Fruit fly (Drosophila melanogaster) whole organism, adult: ENCODE results near the gene CG9555.

Experiments used
- CG1620 ChIP-seq: fragments of 200-800 bp; sonication (Bioruptor generic); optimal IDR thresholded peaks from 2 replicates; lab custom pipeline; 2016; ENCODE audit warnings: missing biosample characterization, missing genetic modification characterization
- CG33017 ChIP-seq: fragments of 200-800 bp; sonication (Bioruptor generic); optimal IDR thresholded peaks from 2 replicates; lab custom pipeline; 2018; ENCODE audit warnings: missing biosample characterization, mild to moderate bottlenecking, missing genetic modification characterization, moderate library complexity
- CG7045 ChIP-seq: fragments of 200-800 bp; sonication (Bioruptor generic); optimal IDR thresholded peaks from 2 replicates; lab custom pipeline; 2017; ENCODE audit warnings: missing biosample characterization, mild to moderate bottlenecking, missing genetic modification characterization
- CG7101 ChIP-seq: fragments of 200-800 bp; sonication (Bioruptor generic); optimal IDR thresholded peaks from 2 replicates; lab custom pipeline; 2018; ENCODE audit warnings: missing biosample characterization, mild to moderate bottlenecking, missing genetic modification characterization, moderate library complexity
- Clk ChIP-seq: fragments of 200-800 bp; sonication (Bioruptor generic); optimal IDR thresholded peaks from 2 replicates; lab custom pipeline; 2017; ENCODE audit warnings: missing biosample characterization, missing genetic modification characterization
- Mnt ChIP-seq: fragments of 200-800 bp; sonication (Bioruptor generic); optimal IDR thresholded peaks from 2 replicates; lab custom pipeline; 2016; ENCODE audit warnings: missing biosample characterization, mild to moderate bottlenecking, missing genetic modification characterization
- bab1 ChIP-seq: fragments of 200-800 bp; sonication (Bioruptor generic); optimal IDR thresholded peaks from 3 replicates; lab custom pipeline; 2019; ENCODE audit warnings: missing biosample characterization, mild to moderate bottlenecking, missing genetic modification characterization, moderate library complexity
- cnc ChIP-seq, 2 experiments: fragments of >200 bp; optimal IDR thresholded peaks; 2 replicates each; lab custom pipeline; 2017
- kay ChIP-seq: fragments of 200-800 bp; sonication (Bioruptor generic); peaks from one replicate; lab custom pipeline; 2016; ENCODE audit warnings: missing biosample characterization, missing genetic modification characterization, borderline replicate concordance
- ovo ChIP-seq: fragments of 200-800 bp; sonication (Bioruptor generic); optimal IDR thresholded peaks from 2 replicates; lab custom pipeline; 2016; ENCODE audit warnings: missing biosample characterization, missing genetic modification characterization
- pad ChIP-seq: fragments of 200-800 bp; sonication (Bioruptor generic); optimal IDR thresholded peaks from 3 replicates; lab custom pipeline; 2017; ENCODE audit warnings: missing biosample characterization, missing genetic modification characterization, mild to moderate bottlenecking, moderate library complexity, missing genetic modification reagents
- tj ChIP-seq: fragments of 200-800 bp; sonication (Bioruptor generic); optimal IDR thresholded peaks from 3 replicates; lab custom pipeline; 2017; ENCODE audit warnings: missing biosample characterization, mild to moderate bottlenecking, missing genetic modification characterization, moderate library complexity
- toe ChIP-seq: fragments of 200-800 bp; sonication (Bioruptor generic); optimal IDR thresholded peaks from 2 replicates; lab custom pipeline; 2016; ENCODE audit warnings: missing biosample characterization, missing genetic modification characterization

- TF ChIP-seq CG7101 (tag; lab: Kevin White, UChicago) (no peak), Clk (no peak), bab1 (GFP tag; lab: Kevin White, UChicago) (no peak), CG7045 (GFP tag; lab: Kevin White, UChicago) (no peak), CG1620 (GFP tag; lab: Kevin White, UChicago) (no peak), cnc (optimal IDR thresholded peaks at IDR 0.05; lab: Kevin White, UChicago) (no peak), toe (GFP tag; lab: Kevin White, UChicago) (no peak), Mnt (no peak), pad (GFP tag; lab: Kevin White, UChicago) (no peak), CG33017 (tag; lab: Kevin White, UChicago) (no peak), kay (GFP tag; lab: Kevin White, UChicago) (peak; percentile 77), tj (GFP tag; lab: Kevin White, UChicago) (no peak), ovo (GFP tag; lab: Kevin White, UChicago) (no peak)
Observed at dm6 chr2L:8987251-8987937, 4.1 kb upstream of the CG9555 start.
